Worm (Caenorhabditis elegans) whole organism, midembryonic: ENCODE measurements around the gene tbc-14.

Experiments
- T22C8.4 ChIP-seq: fragments of 200-800 bp; sonication (Bioruptor generic); IDR thresholded peaks from 2 replicates; pipeline ENCODE4 v1.3.6; 2022; ENCODE audit warnings: missing genetic modification characterization, missing compliant biosample characterization
- flt-1 ChIP-seq: fragments of 200-800 bp; sonication (Bioruptor generic); IDR thresholded peaks from 2 replicates; pipeline ENCODE4 v1.3.6; 2022; ENCODE audit warnings: missing genetic modification characterization, missing compliant biosample characterization
- med-1 ChIP-seq: sonication (generic microtip); optimal IDR thresholded peaks from 2 replicates; lab custom pipeline; 2017; ENCODE audit warnings: missing genetic modification characterization, mild to moderate bottlenecking, missing compliant biosample characterization, antibody characterized with exemption, missing genetic modification reagents; ENCODE audit not compliant: insufficient read depth
- ref-1 ChIP-seq: fragments of 200-800 bp; sonication (Bioruptor generic); conservative IDR thresholded peaks from 2 replicates; pipeline ENCODE4 v1.3.6; 2022; ENCODE audit warnings: missing genetic modification reagents, missing genetic modification characterization, missing compliant biosample characterization
- tab-1 ChIP-seq: fragments of 200-800 bp; sonication (Bioruptor generic); IDR thresholded peaks from 2 replicates; pipeline ENCODE4 v1.3.6; 2022; ENCODE audit warnings: missing genetic modification characterization, missing compliant biosample characterization
- ztf-23 ChIP-seq: fragments of 200-800 bp; sonication (Bioruptor generic); IDR thresholded peaks from 2 replicates; pipeline ENCODE4 v1.3.6; 2022; ENCODE audit warnings: missing genetic modification reagents, missing genetic modification characterization, missing compliant biosample characterization
- ztf-29 ChIP-seq: fragments of 200-800 bp; sonication (Bioruptor generic); IDR thresholded peaks from 2 replicates; pipeline ENCODE4 v1.3.6; 2022; ENCODE audit warnings: missing genetic modification reagents, missing genetic modification characterization, missing compliant biosample characterization

DNA sequence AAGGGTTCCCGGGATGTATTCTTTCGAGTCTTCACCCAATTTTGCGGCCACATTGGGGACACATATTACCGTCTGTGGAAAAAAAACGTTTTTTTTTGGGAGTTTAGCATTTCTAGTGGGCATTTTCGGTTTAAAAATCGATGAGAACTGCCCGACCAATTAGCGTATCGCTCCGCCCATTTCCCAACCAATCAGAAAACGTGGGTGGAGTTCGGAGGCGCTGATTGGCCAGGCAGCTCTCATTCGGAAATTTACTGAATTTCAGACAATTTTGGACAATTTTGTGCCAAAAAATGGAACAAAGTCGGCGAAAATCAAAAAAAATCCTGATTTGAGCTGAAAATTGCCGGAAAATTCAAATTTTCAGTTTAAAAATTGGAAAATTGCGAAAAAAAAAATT lies 796 bp downstream of the tbc-14 start:
- TF ChIP-seq ztf-23 (GFP tag; lab: Robert Waterston, UW) (no peak), med-1 (no peak), T22C8.4 (GFP tag; lab: Robert Waterston, UW) (no peak), ref-1 (no peak), ztf-29 (GFP tag; lab: Robert Waterston, UW) (no peak), flt-1 (no peak), tab-1 (GFP tag; lab: Robert Waterston, UW) (no peak)
